Worm (Caenorhabditis elegans) whole organism, midembryonic: Measurements from ENCODE around the gene F26F12.8.

Experiments used
- cog-1 ChIP-seq: sonication (generic microtip); optimal IDR thresholded peaks from 2 replicates; lab custom pipeline; 2016; ENCODE audit warnings: missing genetic modification characterization, missing compliant biosample characterization
- flt-1 ChIP-seq: fragments of 200-800 bp; sonication (Bioruptor generic); IDR thresholded peaks from 2 replicates; pipeline ENCODE4 v1.3.6; 2022; ENCODE audit warnings: missing genetic modification characterization, missing compliant biosample characterization
- klf-2 ChIP-seq: fragments of 200-800 bp; sonication (Bioruptor generic); conservative IDR thresholded peaks from 2 replicates; pipeline ENCODE4 v1.3.6; 2022; ENCODE audit warnings: missing genetic modification reagents, missing genetic modification characterization, missing compliant biosample characterization
- med-1 ChIP-seq: sonication (generic microtip); optimal IDR thresholded peaks from 2 replicates; lab custom pipeline; 2017; ENCODE audit warnings: missing genetic modification characterization, mild to moderate bottlenecking, missing compliant biosample characterization, antibody characterized with exemption, missing genetic modification reagents; ENCODE audit not compliant: insufficient read depth
- ztf-23 ChIP-seq: fragments of 200-800 bp; sonication (Bioruptor generic); IDR thresholded peaks from 2 replicates; pipeline ENCODE4 v1.3.6; 2022; ENCODE audit warnings: missing genetic modification reagents, missing genetic modification characterization, missing compliant biosample characterization
- ztf-29 ChIP-seq: fragments of 200-800 bp; sonication (Bioruptor generic); IDR thresholded peaks from 2 replicates; pipeline ENCODE4 v1.3.6; 2022; ENCODE audit warnings: missing genetic modification reagents, missing genetic modification characterization, missing compliant biosample characterization

ce11 chrV:5825478-5825877 lies 36.9 kb downstream of the F26F12.8 start:
- TF ChIP-seq med-1 (GFP tag; lab: Kevin White, UChicago) (no peak), ztf-23 (no peak), klf-2 (GFP tag; lab: Robert Waterston, UW) (no peak), flt-1 (GFP tag; lab: Robert Waterston, UW) (no peak), cog-1 (tag; lab: Kevin White, UChicago) (no peak), ztf-29 (GFP tag; lab: Robert Waterston, UW) (no peak)
